Worm (Caenorhabditis elegans) whole organism, L4 larva: Measurements from ENCODE around the gene miro-1.

Source experiments
- F26F4.8 ChIP-seq: fragments of 200-800 bp; sonication (Bioruptor generic); conservative IDR thresholded peaks from 2 replicates; pipeline ENCODE4 v1.3.6; 2022; ENCODE audit warnings: missing genetic modification characterization, missing compliant biosample characterization
- F37D6.2 ChIP-seq: sonication (generic microtip); optimal IDR thresholded peaks from 2 replicates; lab custom pipeline; 2016; ENCODE audit warnings: mild to moderate bottlenecking, missing genetic modification characterization, missing compliant biosample characterization
- F49E8.2 ChIP-seq: sonication (generic microtip); optimal IDR thresholded peaks from 2 replicates; lab custom pipeline; 2016; ENCODE audit warnings: missing compliant biosample characterization, mild to moderate bottlenecking, missing genetic modification characterization, borderline replicate concordance
- Y48G9A.11 ChIP-seq: fragments of 200-800 bp; sonication (Bioruptor generic); IDR thresholded peaks from 2 replicates; pipeline ENCODE4 v1.3.6; 2022; ENCODE audit warnings: missing genetic modification reagents, missing genetic modification characterization, missing compliant biosample characterization
- ZK337.2 ChIP-seq: fragments of 200-800 bp; sonication (Bioruptor generic); IDR thresholded peaks from 2 replicates; pipeline ENCODE4 v1.3.6; 2022; ENCODE audit warnings: missing genetic modification reagents, missing genetic modification characterization, missing compliant biosample characterization
- ceh-20 ChIP-seq: fragments of 200-800 bp; sonication (Bioruptor generic); IDR thresholded peaks from 2 replicates; pipeline ENCODE4 v1.3.6; 2022; ENCODE audit warnings: missing genetic modification reagents, missing genetic modification characterization, missing compliant biosample characterization
- cey-2 ChIP-seq: sonication (generic microtip); optimal IDR thresholded peaks from 3 replicates; lab custom pipeline; 2017; ENCODE audit warnings: missing genetic modification characterization, mild to moderate bottlenecking, missing compliant biosample characterization, antibody characterized with exemption, borderline replicate concordance; ENCODE audit not compliant: insufficient read depth
- daf-19 ChIP-seq: fragments of 200-800 bp; sonication (Bioruptor generic); conservative IDR thresholded peaks from 2 replicates; pipeline ENCODE4 v1.3.6; 2022; ENCODE audit warnings: missing genetic modification characterization, missing compliant biosample characterization
- daf-8 ChIP-seq: fragments of 200-800 bp; sonication (Bioruptor generic); IDR thresholded peaks from 2 replicates; pipeline ENCODE4 v1.3.6; 2022; ENCODE audit warnings: missing genetic modification characterization, missing compliant biosample characterization
- hif-1 ChIP-seq, 2 experiments: sonication (generic microtip); optimal IDR thresholded peaks; 2 replicates each; lab custom pipeline; 2016 to 2017; ENCODE audit warnings: missing compliant biosample characterization in 2 of 2, missing genetic modification characterization in 2 of 2, missing genetic modification reagents in 2 of 2, missing genotype in 2 of 2, mild to moderate bottlenecking in 1 of 2
- hlh-30 ChIP-seq: sonication (generic microtip); optimal IDR thresholded peaks from 2 replicates; lab custom pipeline; 2017; ENCODE audit warnings: antibody characterized with exemption, mild to moderate bottlenecking, missing genetic modification characterization, missing compliant biosample characterization; ENCODE audit not compliant: insufficient read depth
- lin-15B ChIP-seq: fragments of 150-350 bp; sonication (generic microtip); optimal IDR thresholded peaks from 3 replicates; lab custom pipeline; 2014; ENCODE audit warnings: missing biosample characterization, missing genetic modification characterization
- lin-38 ChIP-seq: fragments of 200-800 bp; sonication (Bioruptor generic); IDR thresholded peaks from 2 replicates; pipeline ENCODE4 v1.3.6; 2022; ENCODE audit warnings: missing genetic modification reagents, missing genetic modification characterization, missing compliant biosample characterization
- lsy-2 ChIP-seq, 2 experiments: fragments of 150-350 bp in 1 of 2; sonication (generic microtip) in 1 of 2; optimal IDR thresholded peaks; 2 replicates each; lab custom pipeline; 2014 to 2017; ENCODE audit warnings: missing biosample characterization in 2 of 2, missing genetic modification characterization in 2 of 2
- madf-9 ChIP-seq: fragments of 200-800 bp; sonication (Bioruptor generic); conservative IDR thresholded peaks from 2 replicates; pipeline ENCODE4 v1.3.6; 2022; ENCODE audit warnings: missing genetic modification reagents, missing genetic modification characterization, missing compliant biosample characterization
- mdl-1 ChIP-seq, 2 experiments: fragments of 150-350 bp in 1 of 2; sonication (generic microtip) in 1 of 2; optimal IDR thresholded peaks; 2 replicates each; lab custom pipeline; 2014 to 2017; ENCODE audit warnings: missing biosample characterization in 2 of 2, missing genetic modification characterization in 2 of 2
- mxl-3 ChIP-seq: fragments of 200-800 bp; sonication (Bioruptor generic); optimal IDR thresholded peaks from 2 replicates; lab custom pipeline; 2018; ENCODE audit warnings: mild to moderate bottlenecking, missing genetic modification characterization, missing compliant biosample characterization
- nhr-102 ChIP-seq: sonication (generic microtip); optimal IDR thresholded peaks from 2 replicates; lab custom pipeline; 2016; ENCODE audit warnings: mild to moderate bottlenecking, missing genetic modification characterization, moderate library complexity, missing compliant biosample characterization
- nhr-237 ChIP-seq: sonication (generic microtip); optimal IDR thresholded peaks from 2 replicates; lab custom pipeline; 2017; ENCODE audit warnings: missing biosample characterization, missing genetic modification characterization
- nhr-25 ChIP-seq: sonication (generic microtip); optimal IDR thresholded peaks from 2 replicates; lab custom pipeline; 2017; ENCODE audit warnings: missing genetic modification characterization, mild to moderate bottlenecking, missing compliant biosample characterization, antibody characterized with exemption, moderate library complexity, borderline replicate concordance; ENCODE audit not compliant: insufficient read depth
- nhr-77 ChIP-seq: fragments of 150-350 bp; optimal IDR thresholded peaks from 2 replicates; lab custom pipeline; 2014; ENCODE audit warnings: missing biosample characterization, missing genetic modification characterization
- pqm-1 ChIP-seq: sonication (generic microtip); optimal IDR thresholded peaks from 2 replicates; lab custom pipeline; 2017; ENCODE audit warnings: missing biosample characterization, missing genetic modification characterization
- saeg-2 ChIP-seq: fragments of 200-800 bp; sonication (Bioruptor generic); IDR thresholded peaks from 2 replicates; pipeline ENCODE4 v1.3.6; 2022; ENCODE audit warnings: missing genetic modification reagents, missing genetic modification characterization, missing compliant biosample characterization
- sdz-12 ChIP-seq: fragments of 200-800 bp; sonication (Bioruptor generic); optimal IDR thresholded peaks from 2 replicates; lab custom pipeline; 2018; ENCODE audit warnings: mild to moderate bottlenecking, missing genetic modification characterization, missing compliant biosample characterization
- snpc-1.2 ChIP-seq: fragments of 200-800 bp; sonication (Bioruptor generic); IDR thresholded peaks from 2 replicates; pipeline ENCODE4 v1.3.6; 2022; ENCODE audit warnings: missing genetic modification reagents, missing genetic modification characterization, missing compliant biosample characterization
- tra-1 ChIP-seq: fragments of 200-800 bp; sonication (Bioruptor generic); IDR thresholded peaks from 2 replicates; pipeline ENCODE4 v1.3.6; 2022; ENCODE audit warnings: missing genetic modification reagents, missing genetic modification characterization, missing compliant biosample characterization
- unc-130 ChIP-seq: sonication (generic microtip); optimal IDR thresholded peaks from 2 replicates; lab custom pipeline; 2016; ENCODE audit warnings: missing genetic modification reagents, missing genetic modification characterization, missing compliant biosample characterization
- unc-39 ChIP-seq: sonication (generic microtip); optimal IDR thresholded peaks from 2 replicates; lab custom pipeline; 2017; ENCODE audit warnings: missing biosample characterization, missing genetic modification characterization
- unc-62 ChIP-seq, 3 experiments: fragments of 150-350 bp in 1 of 3; sonication (generic microtip); optimal IDR thresholded peaks in 2 of 3; peaks in 1 of 3; 1 replicate in 1 of 3; 2 replicates in 2 of 3; lab custom pipeline; 2014 to 2017; ENCODE audit warnings: missing biosample characterization in 3 of 3, missing genetic modification characterization in 3 of 3, missing genetic modification reagents in 3 of 3, missing genotype in 1 of 3
- zfp-2 ChIP-seq: sonication (generic microtip); optimal IDR thresholded peaks from 2 replicates; lab custom pipeline; 2016; ENCODE audit warnings: mild to moderate bottlenecking, missing genetic modification characterization, missing compliant biosample characterization
- ztf-11 ChIP-seq: fragments of 150-350 bp; optimal IDR thresholded peaks from 2 replicates; lab custom pipeline; 2014; ENCODE audit warnings: missing biosample characterization, missing genetic modification characterization
- ztf-7 ChIP-seq: fragments of 150-350 bp; optimal IDR thresholded peaks from 2 replicates; lab custom pipeline; 2014; ENCODE audit warnings: missing biosample characterization, missing genetic modification characterization

miro-1 gene

DNA sequence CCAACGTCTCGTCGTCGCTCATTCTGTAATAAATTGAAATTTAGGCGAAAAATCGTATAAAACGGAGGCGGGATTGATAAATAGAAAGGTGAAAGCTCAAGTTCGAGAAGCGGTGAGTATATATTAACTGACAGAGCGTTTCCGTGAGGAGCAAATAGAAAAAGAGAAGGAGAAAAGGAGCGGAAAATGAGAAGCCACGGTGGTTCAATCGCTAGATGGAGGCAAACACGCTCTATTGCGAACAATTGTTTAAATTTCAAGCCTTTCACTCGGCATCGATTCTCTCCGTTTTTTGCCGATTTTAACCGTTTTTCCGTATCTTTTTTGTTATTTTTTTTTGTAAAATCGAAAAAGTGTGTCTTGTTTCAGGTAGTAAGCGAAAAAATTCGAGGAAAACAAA is at the start of gene miro-1:
Gene miro-1, minus strand, starts transcription at position 23 of the 400 bp plus-strand sequence.
- peak; percentile 85 for TF ChIP-seq lin-38 (GFP tag; lab: Robert Waterston, UW)

- no peak for TF ChIP-seq ztf-7
- no peak for TF ChIP-seq lin-38 (GFP tag; lab: Robert Waterston, UW)
- TF ChIP-seq unc-39 (tag; lab: Kevin White, UChicago) = no peak
- TF ChIP-seq zfp-2 (tag; lab: Kevin White, UChicago) = no peak
- no peak for TF ChIP-seq sdz-12 (GFP tag; lab: Kevin White, UChicago)
- TF ChIP-seq nhr-237 (tag; lab: Kevin White, UChicago) = no peak
- TF ChIP-seq unc-62 (GFP tag; optimal IDR thresholded peaks at IDR 0.05 in 1 of 2; lab: Kevin White, UChicago) = peak in 1 of 2 experiments; percentile 14
- TF ChIP-seq unc-62 (tag; optimal IDR thresholded peaks at IDR 0.05; lab: Kevin White, UChicago) = no peak
- no peak for TF ChIP-seq daf-8
Observed at ce11 chrIV:4764422-4764821, 48.8 kb upstream of the miro-1 start, which contains the start of gene npp-26. Gene npp-26, plus strand, starts transcription at chrIV:4764722.

DNA sequence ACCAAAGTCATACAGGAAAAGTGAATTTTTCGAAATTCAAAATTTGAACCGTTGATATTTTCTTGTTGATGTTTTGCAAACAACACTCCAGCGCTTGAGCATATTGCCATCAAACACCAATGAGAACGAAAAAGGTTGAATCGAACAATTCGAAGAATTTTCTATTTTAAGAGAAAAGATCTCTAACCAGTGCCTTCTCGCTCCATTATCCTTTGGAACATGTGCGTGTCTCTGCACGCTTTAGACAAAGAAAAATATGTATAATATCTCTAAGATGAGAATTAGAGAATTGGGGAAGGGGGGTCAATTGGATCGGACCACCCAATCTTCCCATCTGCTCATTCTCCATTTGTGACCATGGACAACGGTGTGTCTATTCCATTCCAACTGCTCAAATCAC is 48.2 kb upstream of the miro-1 start, which contains the start of gene Y17G9B.2:
Gene Y17G9B.2, plus strand, starts transcription at position 301 of the 400 bp plus-strand sequence.
- TF ChIP-seq lsy-2 (tag; optimal IDR thresholded peaks at IDR 0.05; lab: Kevin White, UChicago) (no peak), mdl-1 (tag; optimal IDR thresholded peaks at IDR 0.05; lab: Kevin White, UChicago) (no peak), nhr-77 (tag; lab: Kevin White, UChicago) (no peak), daf-19 (no peak), Y48G9A.11 (GFP tag; lab: Robert Waterston, UW) (no peak), F37D6.2 (tag; lab: Kevin White, UChicago) (no peak), mxl-3 (GFP tag; lab: Kevin White, UChicago) (no peak), ceh-20 (GFP tag; lab: Robert Waterston, UW) (no peak), ztf-11 (no peak), saeg-2 (GFP tag; lab: Robert Waterston, UW) (no peak), ZK337.2 (no peak), madf-9 (GFP tag; lab: Robert Waterston, UW) (no peak), hif-1 (tag; optimal IDR thresholded peaks at IDR 0.05; lab: Kevin White, UChicago) (no peak), tra-1 (GFP tag; lab: Robert Waterston, UW) (no peak), F26F4.8 (no peak), hlh-30 (tag; lab: Kevin White, UChicago) (no peak), nhr-25 (tag; lab: Kevin White, UChicago) (no peak), lin-15B (tag; lab: Kevin White, UChicago) (no peak), pqm-1 (no peak)

DNA sequence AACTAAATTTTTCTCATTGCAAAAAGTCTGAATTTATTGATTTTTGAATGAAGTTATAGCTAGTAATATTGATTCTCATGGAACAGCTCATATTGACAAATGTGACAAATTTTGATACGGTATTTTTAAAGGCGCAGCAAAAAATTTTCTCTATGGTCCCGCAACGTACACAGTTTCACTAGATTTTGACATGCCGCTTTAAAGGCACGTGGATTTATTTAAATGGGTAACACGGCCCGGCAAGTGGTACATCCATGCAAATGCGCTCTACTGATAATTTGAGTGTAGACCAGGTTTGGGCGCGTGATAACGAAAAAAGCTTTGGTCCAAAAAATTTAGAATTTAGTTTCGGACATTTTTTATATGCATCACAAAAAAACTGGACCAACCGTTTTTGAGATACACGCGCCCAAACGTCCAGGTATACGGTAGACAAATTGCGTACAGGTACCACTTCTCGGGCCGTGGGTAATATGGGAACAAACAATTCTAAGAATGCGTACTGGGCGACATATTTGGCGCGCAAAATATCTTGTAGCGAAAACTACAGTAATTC is 47.5 kb upstream of the miro-1 start:
- TF ChIP-seq lin-38 (GFP tag; lab: Robert Waterston, UW) (peak; percentile 83), snpc-1.2 (GFP tag; lab: Robert Waterston, UW) (0 out of 2 replicates have a peak, but pooled peaks have one; percentile 34)

DNA sequence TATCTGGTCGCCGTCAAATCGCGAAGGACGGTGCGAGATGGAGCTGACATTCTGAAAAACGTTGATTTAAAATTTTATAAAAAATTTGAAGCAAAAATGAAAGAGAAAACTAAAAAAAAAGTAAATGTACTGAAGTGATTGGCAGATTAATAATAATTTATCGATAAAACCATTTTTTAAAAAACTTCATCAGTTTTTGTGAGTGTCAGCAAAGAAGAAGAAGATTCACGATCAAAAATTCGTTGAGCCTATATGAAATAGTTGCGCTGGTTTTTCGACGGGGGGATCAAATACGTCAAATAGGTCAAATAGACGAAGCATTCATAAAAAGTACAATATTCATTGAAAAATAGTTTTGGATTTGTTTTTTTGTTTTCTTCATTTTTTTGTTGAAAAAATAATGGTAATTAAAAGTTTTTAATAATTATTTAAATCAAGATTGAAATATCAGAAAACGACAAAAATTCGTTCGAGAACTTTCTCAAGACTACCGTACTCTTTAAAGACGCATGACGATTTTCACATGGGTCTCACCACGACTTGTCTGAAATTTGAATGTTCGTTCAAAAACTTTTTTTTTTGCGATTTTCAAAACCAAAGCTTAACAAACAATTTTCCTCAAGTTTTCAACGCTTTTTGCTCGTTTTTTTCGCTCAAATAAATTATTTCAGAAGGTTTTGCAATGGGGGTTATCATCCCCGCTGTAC is 44.9 kb upstream of the miro-1 start, which contains the start of the genes memi-1 and cyp-31A3:
Gene memi-1, minus strand, starts transcription at position 51 of the 707 bp plus-strand sequence.
Gene cyp-31A3, plus strand, starts transcription at position 672 of the 707 bp plus-strand sequence.
- TF ChIP-seq nhr-102 (tag; lab: Kevin White, UChicago) (no peak), F49E8.2 (tag; lab: Kevin White, UChicago) (peak; percentile 77), lsy-2 (tag; optimal IDR thresholded peaks at IDR 0.05; lab: Kevin White, UChicago) (peak in 1 of 2 experiments; percentile 25), lin-38 (GFP tag; lab: Robert Waterston, UW) (peak; percentile 61), snpc-1.2 (GFP tag; lab: Robert Waterston, UW) (peak; percentile 86), unc-130 (GFP tag; lab: Kevin White, UChicago) (peak; percentile 2), cey-2 (tag; lab: Kevin White, UChicago) (no peak)
- TF ChIP-seq, all 104 proteins: peak for 5
